Fruit fly (Drosophila melanogaster): Measurements from ENCODE around the gene Adck5.

DNA sequence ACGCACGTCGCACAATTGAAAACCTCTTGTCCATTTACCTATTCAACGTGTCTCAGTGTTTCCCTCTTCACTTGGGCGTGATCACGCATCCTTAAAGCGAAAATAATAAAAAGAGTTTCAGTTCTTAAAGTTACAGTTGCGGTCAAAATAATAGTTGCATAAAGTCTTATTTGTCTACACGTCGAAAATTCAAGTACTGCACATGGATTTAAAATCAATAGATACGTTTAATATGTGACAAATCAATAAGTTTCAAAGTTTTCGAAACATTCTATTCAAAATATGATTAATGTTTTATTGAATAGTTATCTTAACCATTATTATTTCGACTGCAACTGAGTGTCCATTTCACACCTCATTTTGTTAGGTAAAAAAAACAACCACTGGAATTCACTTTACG, 46.6 kb downstream of the Adck5 start:
- TF ChIP-seq ttk (optimal IDR thresholded peaks at IDR 0.05) (no peak), Sin3A (optimal IDR thresholded peaks at IDR 0.05) (no peak), psq (optimal IDR thresholded peaks at IDR 0.05) (no peak), Myc (optimal IDR thresholded peaks at IDR 0.05) (no peak), h (optimal IDR thresholded peaks at IDR 0.05) (no peak)

Measured in Kc167 (cell line).